Worm (Caenorhabditis elegans): ENCODE measurements around the gene F52C6.4.

- TF ChIP-seq ttx-3 (tag; optimal IDR thresholded peaks at IDR 0.05) (no peak), pqm-1 (tag; optimal IDR thresholded peaks at IDR 0.05) (no peak), fkh-10 (GFP tag; optimal IDR thresholded peaks at IDR 0.05) (no peak), tbx-2 (tag; optimal IDR thresholded peaks at IDR 0.05) (no peak)
These were observed 44.3 kb upstream of the F52C6.4 start, which contains the start of gene math-16 for ce11 chrII:1878663-1879062.
